Fruit fly (Drosophila melanogaster) whole organism, embryonic: Measurements from ENCODE around the gene CG7264.
A peak's percentile ranks its signal among the peaks of the same experiment; 100 is the strongest.

Experiments used
- Ada2b ChIP-seq: fragments of 200-800 bp; sonication (Bioruptor generic); IDR thresholded peaks from 2 replicates; pipeline ENCODE4 v1.3.6; 2022; ENCODE audit warnings: missing biosample characterization, missing genetic modification characterization
- BEAF-32 ChIP-seq: fragments of 200-800 bp; sonication (Bioruptor generic); optimal IDR thresholded peaks from 3 replicates; lab custom pipeline; 2017; ENCODE audit warnings: missing biosample characterization, missing genetic modification characterization, mild to moderate bottlenecking, moderate library complexity, missing genetic modification reagents
- C15 ChIP-seq: fragments of 200-800 bp; sonication (Bioruptor generic); IDR thresholded peaks from 3 replicates; pipeline ENCODE4 v1.3.6; 2022; ENCODE audit warnings: missing biosample characterization, missing genetic modification characterization
- CG10321 ChIP-seq: fragments of 200-800 bp; sonication (Bioruptor generic); IDR thresholded peaks from 2 replicates; pipeline ENCODE4 v1.3.6; 2022; ENCODE audit warnings: missing biosample characterization, missing genetic modification characterization
- CG11093 ChIP-seq: fragments of 200-800 bp; sonication (Bioruptor generic); IDR thresholded peaks from 3 replicates; pipeline ENCODE4 v1.3.6; 2022; ENCODE audit warnings: missing biosample characterization, missing genetic modification characterization
- CG11247 ChIP-seq: fragments of 200-800 bp; sonication (Bioruptor generic); IDR thresholded peaks from 2 replicates; pipeline ENCODE4 v1.3.6; 2022; ENCODE audit warnings: missing biosample characterization, missing genetic modification characterization
- CG11398 ChIP-seq: fragments of 200-800 bp; sonication (Bioruptor generic); optimal IDR thresholded peaks from 2 replicates; lab custom pipeline; 2016; ENCODE audit warnings: missing biosample characterization, missing genetic modification characterization
- CG11456 ChIP-seq: fragments of 200-800 bp; sonication (Bioruptor generic); IDR thresholded peaks from 3 replicates; pipeline ENCODE4 v1.3.6; 2022; ENCODE audit warnings: missing biosample characterization, missing genetic modification characterization
- CG1233 ChIP-seq: fragments of 200-800 bp; sonication (Bioruptor generic); optimal IDR thresholded peaks from 4 replicates; lab custom pipeline; 2018; ENCODE audit warnings: missing biosample characterization, mild to moderate bottlenecking, missing genetic modification characterization
- CG13775 ChIP-seq: fragments of 200-800 bp; sonication (Bioruptor generic); optimal IDR thresholded peaks from 3 replicates; lab custom pipeline; 2017; ENCODE audit warnings: missing biosample characterization, mild to moderate bottlenecking, missing genetic modification characterization
- CG14710 ChIP-seq: fragments of 200-800 bp; sonication (Bioruptor generic); optimal IDR thresholded peaks from 3 replicates; lab custom pipeline; 2019; ENCODE audit warnings: missing biosample characterization, mild to moderate bottlenecking, missing genetic modification characterization, moderate library complexity
- CG1529 ChIP-seq: fragments of 200-800 bp; sonication (Bioruptor generic); optimal IDR thresholded peaks from 3 replicates; lab custom pipeline; 2018; ENCODE audit warnings: missing biosample characterization, missing genetic modification characterization
- CG1602 ChIP-seq: fragments of 200-800 bp; sonication (Bioruptor generic); optimal IDR thresholded peaks from 3 replicates; lab custom pipeline; 2016; ENCODE audit warnings: missing biosample characterization, missing genetic modification characterization
- CG1647 ChIP-seq: fragments of 200-800 bp; sonication (Bioruptor generic); optimal IDR thresholded peaks from 3 replicates; lab custom pipeline; 2016; ENCODE audit warnings: missing biosample characterization, missing genetic modification characterization
- CG16815 ChIP-seq: fragments of 200-800 bp; sonication (Bioruptor generic); optimal IDR thresholded peaks from 3 replicates; lab custom pipeline; 2017; ENCODE audit warnings: missing biosample characterization, mild to moderate bottlenecking, missing genetic modification characterization
- CG17612 ChIP-seq: fragments of 200-800 bp; sonication (Bioruptor generic); IDR thresholded peaks from 2 replicates; pipeline ENCODE4 v1.3.6; 2022; ENCODE audit warnings: missing biosample characterization, missing genetic modification characterization
- CG18011 ChIP-seq: fragments of 200-800 bp; sonication (Bioruptor generic); optimal IDR thresholded peaks from 2 replicates; lab custom pipeline; 2017; ENCODE audit warnings: missing biosample characterization, missing genetic modification characterization, mild to moderate bottlenecking, moderate library complexity, missing genotype
- CG34422 ChIP-seq: fragments of 200-800 bp; sonication (Bioruptor generic); IDR thresholded peaks from 3 replicates; pipeline ENCODE4 v1.3.6; 2022; ENCODE audit warnings: missing biosample characterization, missing genetic modification characterization
- CG7271 ChIP-seq: fragments of 200-800 bp; sonication (Bioruptor generic); optimal IDR thresholded peaks from 2 replicates; lab custom pipeline; 2018; ENCODE audit warnings: missing biosample characterization, mild to moderate bottlenecking, missing genetic modification characterization, moderate library complexity
- CG7556 ChIP-seq: fragments of 200-800 bp; sonication (Bioruptor generic); optimal IDR thresholded peaks from 2 replicates; lab custom pipeline; 2017; ENCODE audit warnings: missing biosample characterization, mild to moderate bottlenecking, missing genetic modification characterization
- CG7963 ChIP-seq: fragments of 200-800 bp; sonication (Bioruptor generic); IDR thresholded peaks from 3 replicates; pipeline ENCODE4 v1.3.6; 2022; ENCODE audit warnings: missing biosample characterization, missing genetic modification characterization; ENCODE audit not compliant: partially characterized antibody
- CHES-1-like ChIP-seq: fragments of 200-800 bp; sonication (Bioruptor generic); optimal IDR thresholded peaks from 2 replicates; lab custom pipeline; 2016; ENCODE audit warnings: missing biosample characterization, missing genetic modification characterization
- Dfd ChIP-seq, 2 experiments: fragments of >200 bp; optimal IDR thresholded peaks; 2 replicates each; lab custom pipeline; 2017; ENCODE audit warnings: missing biosample characterization in 2 of 2, missing genetic modification characterization in 2 of 2
- Dip3 ChIP-seq: fragments of 200-800 bp; sonication (Bioruptor generic); optimal IDR thresholded peaks from 3 replicates; lab custom pipeline; 2016; ENCODE audit warnings: missing biosample characterization, missing genetic modification characterization
- Doc2 ChIP-seq: fragments of 200-800 bp; sonication (Bioruptor generic); IDR thresholded peaks from 2 replicates; pipeline ENCODE4 v1.3.6; 2022; ENCODE audit warnings: missing biosample characterization, missing genetic modification characterization
- Dref ChIP-seq: fragments of 200-800 bp; sonication (Bioruptor generic); IDR thresholded peaks from 2 replicates; pipeline ENCODE4 v1.3.6; 2022; ENCODE audit warnings: missing biosample characterization, missing genetic modification characterization
- Eip74EF ChIP-seq, 2 experiments: fragments of 200-800 bp in 1 of 2; fragments of >200 bp in 1 of 2; sonication (Bioruptor generic) in 1 of 2; optimal IDR thresholded peaks; 2 replicates each; lab custom pipeline; 2017 to 2019; ENCODE audit warnings: missing biosample characterization in 2 of 2, missing genetic modification characterization in 2 of 2, mild to moderate bottlenecking in 1 of 2, moderate library complexity in 1 of 2
- Fer2 ChIP-seq: fragments of 200-800 bp; sonication (Bioruptor generic); optimal IDR thresholded peaks from 2 replicates; lab custom pipeline; 2018; ENCODE audit warnings: missing biosample characterization, mild to moderate bottlenecking, missing genetic modification characterization, moderate library complexity
- Hmx ChIP-seq: fragments of 200-800 bp; sonication (Bioruptor generic); optimal IDR thresholded peaks from 2 replicates; lab custom pipeline; 2016; ENCODE audit warnings: missing biosample characterization, missing genetic modification characterization
- Kr ChIP-seq: fragments of 200-800 bp; sonication (Bioruptor generic); optimal IDR thresholded peaks from 2 replicates; lab custom pipeline; 2017; ENCODE audit warnings: missing biosample characterization, mild to moderate bottlenecking, missing genetic modification characterization
- MBD-R2 ChIP-seq: fragments of 200-800 bp; sonication (Bioruptor generic); IDR thresholded peaks from 2 replicates; pipeline ENCODE4 v1.3.6; 2022; ENCODE audit warnings: missing biosample characterization, missing genetic modification characterization
- NFAT ChIP-seq: fragments of 200-800 bp; sonication (Bioruptor generic); IDR thresholded peaks from 2 replicates; pipeline ENCODE4 v1.3.6; 2022; ENCODE audit warnings: missing biosample characterization, missing genetic modification characterization
- Neu2 ChIP-seq: fragments of 200-800 bp; sonication (Bioruptor generic); optimal IDR thresholded peaks from 3 replicates; lab custom pipeline; 2016; ENCODE audit warnings: missing biosample characterization, missing genetic modification characterization, borderline replicate concordance
- Ravus ChIP-seq: fragments of 200-800 bp; sonication (Bioruptor generic); IDR thresholded peaks from 2 replicates; pipeline ENCODE4 v1.3.6; 2022; ENCODE audit warnings: missing biosample characterization, missing genetic modification characterization
- Rx ChIP-seq: fragments of 200-800 bp; sonication (Bioruptor generic); IDR thresholded peaks from 2 replicates; pipeline ENCODE4 v1.3.6; 2022; ENCODE audit warnings: missing biosample characterization, missing genetic modification characterization
- Scr ChIP-seq: fragments of 200-800 bp; sonication (Bioruptor generic); IDR thresholded peaks from 2 replicates; pipeline ENCODE4 v1.3.6; 2022; ENCODE audit warnings: missing biosample characterization, missing genetic modification characterization; ENCODE audit not compliant: partially characterized antibody
- Xbp1 ChIP-seq: fragments of 200-800 bp; sonication (Bioruptor generic); optimal IDR thresholded peaks from 3 replicates; lab custom pipeline; 2016; ENCODE audit warnings: missing biosample characterization, mild to moderate bottlenecking, missing genetic modification characterization
- bigmax ChIP-seq: fragments of 200-800 bp; sonication (Bioruptor generic); optimal IDR thresholded peaks from 2 replicates; lab custom pipeline; 2018; ENCODE audit warnings: missing biosample characterization, mild to moderate bottlenecking, missing genetic modification characterization
- gcm ChIP-seq: fragments of 200-800 bp; sonication (Bioruptor generic); optimal IDR thresholded peaks from 2 replicates; lab custom pipeline; 2019; ENCODE audit warnings: missing biosample characterization, mild to moderate bottlenecking, missing genetic modification characterization, moderate library complexity
- her ChIP-seq: fragments of 200-800 bp; sonication (Bioruptor generic); optimal IDR thresholded peaks from 2 replicates; lab custom pipeline; 2016; ENCODE audit warnings: missing biosample characterization, missing genetic modification characterization
- hth ChIP-seq: fragments of >200 bp; optimal IDR thresholded peaks from 2 replicates; lab custom pipeline; 2017; ENCODE audit warnings: inconsistent platforms
- lbe ChIP-seq: fragments of 200-800 bp; sonication (Bioruptor generic); optimal IDR thresholded peaks from 2 replicates; lab custom pipeline; 2016; ENCODE audit warnings: missing biosample characterization, mild to moderate bottlenecking, missing genetic modification characterization
- lilli ChIP-seq: fragments of 200-800 bp; sonication (Bioruptor generic); optimal IDR thresholded peaks from 3 replicates; lab custom pipeline; 2016; ENCODE audit warnings: missing biosample characterization, missing genetic modification characterization
- phol ChIP-seq: fragments of 200-800 bp; sonication (Bioruptor generic); optimal IDR thresholded peaks from 3 replicates; lab custom pipeline; 2018; ENCODE audit warnings: missing biosample characterization, mild to moderate bottlenecking, missing genetic modification characterization, moderate library complexity
- pros ChIP-seq: fragments of 200-800 bp; sonication (Bioruptor generic); optimal IDR thresholded peaks from 3 replicates; lab custom pipeline; 2019; ENCODE audit warnings: missing biosample characterization, mild to moderate bottlenecking, missing genetic modification characterization, moderate library complexity
- ranshi ChIP-seq: fragments of 200-800 bp; sonication (Bioruptor generic); IDR thresholded peaks from 2 replicates; pipeline ENCODE4 v1.3.6; 2022; ENCODE audit warnings: missing biosample characterization, missing genetic modification characterization
- slou ChIP-seq: fragments of 200-800 bp; sonication (Bioruptor generic); optimal IDR thresholded peaks from 3 replicates; lab custom pipeline; 2016; ENCODE audit warnings: missing biosample characterization, missing genetic modification characterization
- stc ChIP-seq: fragments of 200-800 bp; sonication (Bioruptor generic); IDR thresholded peaks from 2 replicates; pipeline ENCODE4 v1.3.6; 2022; ENCODE audit warnings: missing biosample characterization, missing genetic modification characterization
- stwl ChIP-seq: fragments of 200-800 bp; sonication (Bioruptor generic); optimal IDR thresholded peaks from 3 replicates; lab custom pipeline; 2018; ENCODE audit warnings: missing biosample characterization, mild to moderate bottlenecking, missing genetic modification characterization, moderate library complexity
- tio ChIP-seq: fragments of 200-800 bp; sonication (Bioruptor generic); optimal IDR thresholded peaks from 2 replicates; lab custom pipeline; 2017; ENCODE audit warnings: missing biosample characterization, missing genetic modification characterization, inconsistent platforms
- usp ChIP-seq: fragments of >200 bp; optimal IDR thresholded peaks from 2 replicates; lab custom pipeline; 2017; ENCODE audit warnings: missing biosample characterization, missing genetic modification characterization
- zen ChIP-seq: fragments of 200-800 bp; sonication (Bioruptor generic); optimal IDR thresholded peaks from 3 replicates; lab custom pipeline; 2018; ENCODE audit warnings: missing biosample characterization, mild to moderate bottlenecking, missing genetic modification characterization, moderate library complexity

CG7264 gene

DNA sequence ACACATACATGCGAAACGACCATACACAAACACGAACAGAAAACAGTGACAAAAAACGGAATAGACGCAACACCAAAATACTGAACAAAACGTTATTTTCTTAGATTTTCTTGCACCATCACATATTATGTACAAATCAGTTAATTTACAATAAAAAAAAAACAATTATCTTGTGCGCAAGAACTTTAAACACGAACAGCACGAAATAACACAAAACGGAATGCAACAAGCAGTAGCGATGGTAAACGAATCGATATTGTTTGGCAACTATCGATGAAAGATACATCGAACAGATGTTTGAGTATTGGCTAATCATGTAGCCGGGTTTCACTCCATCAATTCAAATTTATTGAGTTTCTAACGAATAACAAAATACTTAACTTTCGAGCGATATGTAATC, 39.1 kb upstream of the CG7264 start, which contains the start of gene Pi3K68D (continued):
- no peak for TF ChIP-seq CG11093 (GFP tag; lab: Robert Waterston, UW)
- TF ChIP-seq MBD-R2 (GFP tag; lab: Robert Waterston, UW) = peak; percentile 63
- TF ChIP-seq ranshi (GFP tag; lab: Robert Waterston, UW) = no peak
- TF ChIP-seq Dfd (GFP tag; optimal IDR thresholded peaks at IDR 0.05; lab: Kevin White, UChicago) = no peak
- TF ChIP-seq CG1233 = no peak
- peak; percentile 47 for TF ChIP-seq phol (tag; lab: Kevin White, UChicago)
- peak; percentile 58; the same call in 1 of the 3 replicates for TF ChIP-seq CG34422
- no peak for TF ChIP-seq NFAT (GFP tag; lab: Robert Waterston, UW)
- no peak for TF ChIP-seq CG7271 (tag; lab: Kevin White, UChicago)
- TF ChIP-seq CG11456 (GFP tag; lab: Robert Waterston, UW) = no peak
- no peak for TF ChIP-seq CG10321 (GFP tag; lab: Robert Waterston, UW)
- TF ChIP-seq Neu2 = peak; percentile 74
- TF ChIP-seq CG13775 = no peak
- TF ChIP-seq CG16815 (GFP tag; lab: Kevin White, UChicago) = no peak
- TF ChIP-seq CG11398 (GFP tag; lab: Kevin White, UChicago) = no peak
- peak; percentile 23 for TF ChIP-seq Xbp1 (GFP tag; lab: Kevin White, UChicago)
- no peak for TF ChIP-seq slou (GFP tag; lab: Kevin White, UChicago)
- no peak for TF ChIP-seq Eip74EF (GFP tag; optimal IDR thresholded peaks at IDR 0.05; lab: Kevin White, UChicago)
- TF ChIP-seq stc (GFP tag; lab: Robert Waterston, UW) = no peak
- TF ChIP-seq pros = no peak
- TF ChIP-seq gcm (GFP tag; lab: Kevin White, UChicago) = no peak
- TF ChIP-seq CG1529 = no peak
- peak; percentile 63 for TF ChIP-seq CG14710 (tag; lab: Kevin White, UChicago)
- TF ChIP-seq CG1647 (GFP tag; lab: Kevin White, UChicago) = peak; percentile 13
- TF ChIP-seq stwl (tag; lab: Kevin White, UChicago) = peak; percentile 66
- TF ChIP-seq lbe (GFP tag; lab: Kevin White, UChicago) = peak; percentile 39
- TF ChIP-seq Kr (GFP tag; lab: Kevin White, UChicago) = no peak
- TF ChIP-seq CG1602 = no peak
- TF ChIP-seq Rx (GFP tag; lab: Robert Waterston, UW) = no peak
- TF ChIP-seq Ada2b (GFP tag; lab: Robert Waterston, UW) = no peak
- TF ChIP-seq Ravus (GFP tag; lab: Robert Waterston, UW) = no peak
- TF ChIP-seq Scr = peak; percentile 92
- TF ChIP-seq hth (lab: Kevin White, UChicago) = no peak
- TF ChIP-seq Fer2 (tag; lab: Kevin White, UChicago) = no peak
- peak; percentile 36 for TF ChIP-seq lilli
- TF ChIP-seq zen (tag; lab: Kevin White, UChicago) = peak; percentile 33
- TF ChIP-seq CG7963 (GFP tag; lab: Robert Waterston, UW) = peak; percentile 86
- TF ChIP-seq CG18011 (GFP tag; lab: Kevin White, UChicago) = no peak
- peak; percentile 43 for TF ChIP-seq CHES-1-like
- TF ChIP-seq tio (GFP tag; lab: Kevin White, UChicago) = no peak
- TF ChIP-seq Dref (GFP tag; lab: Robert Waterston, UW) = peak; percentile 94
- 0 out of 2 replicates have a peak, but pooled peaks have one; percentile 6 for TF ChIP-seq CG11247
- peak; percentile 97 for TF ChIP-seq BEAF-32 (GFP tag; lab: Kevin White, UChicago)
- no peak for TF ChIP-seq CG7556
- no peak for TF ChIP-seq usp (GFP tag; lab: Kevin White, UChicago)
- no peak for TF ChIP-seq C15 (GFP tag; lab: Robert Waterston, UW)
- TF ChIP-seq bigmax (GFP tag; lab: Kevin White, UChicago) = peak; percentile 19
- TF ChIP-seq Hmx (GFP tag; lab: Kevin White, UChicago) = no peak
- TF ChIP-seq CG17612 = no peak
- TF ChIP-seq her = peak; percentile 21
- TF ChIP-seq Doc2 (GFP tag; lab: Robert Waterston, UW) = no peak
- TF ChIP-seq Dip3 (GFP tag; lab: Kevin White, UChicago) = no peak
